Fruit fly (Drosophila melanogaster) Kc167 (cell line): Measurements from ENCODE around the gene Sil1.

Experiments
- Myc ChIP-seq: fragments of >200 bp; optimal IDR thresholded peaks from 2 replicates; lab custom pipeline; 2017; ENCODE audit warnings: missing external identifiers
- h ChIP-seq: fragments of >200 bp; optimal IDR thresholded peaks from 3 replicates; lab custom pipeline; 2018; ENCODE audit warnings: missing external identifiers
- insv ChIP-seq: fragments of >200 bp; optimal IDR thresholded peaks from 3 replicates; lab custom pipeline; 2018; ENCODE audit warnings: missing external identifiers
- psq ChIP-seq: fragments of >200 bp; optimal IDR thresholded peaks from 2 replicates; lab custom pipeline; 2017; ENCODE audit warnings: missing external identifiers

DNA sequence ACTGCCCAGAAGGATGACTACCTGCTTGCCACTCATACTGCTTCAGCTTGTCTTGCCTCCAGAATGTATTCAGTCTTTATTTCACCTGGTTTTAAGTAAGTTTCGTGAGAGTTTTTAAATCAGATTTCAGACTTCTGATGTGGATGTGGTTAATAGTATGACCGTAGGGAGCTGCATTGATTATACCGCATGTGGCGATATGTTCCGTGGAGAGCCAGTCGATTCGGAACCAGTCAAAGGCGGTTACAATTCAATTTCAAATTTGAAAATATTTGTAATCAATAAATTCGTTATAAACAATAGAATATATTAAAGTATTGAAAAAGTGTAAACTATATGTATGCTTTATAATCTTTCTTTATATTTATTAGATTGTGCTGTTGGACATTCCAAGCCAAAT is at the start of gene Sil1:
- no peak for TF ChIP-seq h (lab: Kevin White, UChicago)
- TF ChIP-seq Myc (lab: Kevin White, UChicago): no peak
- no peak for TF ChIP-seq psq (lab: Kevin White, UChicago)
- no peak for TF ChIP-seq insv (lab: Kevin White, UChicago)
